Fruit fly (Drosophila melanogaster): ENCODE results near the gene Vps60.

DNA sequence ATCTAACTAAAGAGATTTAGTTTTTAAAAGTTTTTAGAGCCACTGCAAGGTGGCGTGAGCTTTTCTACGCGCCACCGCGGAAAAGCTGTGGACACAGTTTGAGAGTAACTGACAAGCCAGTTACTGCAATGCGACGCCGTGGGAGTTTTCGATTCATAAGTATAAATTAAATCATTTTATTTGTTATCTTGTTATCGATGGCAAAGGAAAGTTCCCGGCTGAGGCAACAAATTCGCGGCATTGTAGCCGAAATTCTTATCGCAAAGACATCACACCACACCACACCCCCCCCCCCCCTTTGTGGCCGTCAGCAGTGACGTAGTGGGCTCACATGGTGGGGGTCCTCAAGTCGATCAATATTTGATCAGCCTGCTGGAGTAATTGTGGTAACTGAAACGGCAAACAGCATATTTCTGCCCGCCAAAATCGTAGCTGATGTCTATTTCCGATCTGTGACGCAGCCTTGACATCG, 34.4 kb upstream of the Vps60 start:
- TF ChIP-seq CG17361 (GFP tag; IDR thresholded peaks at IDR 0.05), result no peak
- TF ChIP-seq Mes4 (GFP tag; optimal IDR thresholded peaks at IDR 0.05), result no peak

Measured in whole organism, embryonic.